Worm (Caenorhabditis elegans): ENCODE results near the gene lron-1.

DNA sequence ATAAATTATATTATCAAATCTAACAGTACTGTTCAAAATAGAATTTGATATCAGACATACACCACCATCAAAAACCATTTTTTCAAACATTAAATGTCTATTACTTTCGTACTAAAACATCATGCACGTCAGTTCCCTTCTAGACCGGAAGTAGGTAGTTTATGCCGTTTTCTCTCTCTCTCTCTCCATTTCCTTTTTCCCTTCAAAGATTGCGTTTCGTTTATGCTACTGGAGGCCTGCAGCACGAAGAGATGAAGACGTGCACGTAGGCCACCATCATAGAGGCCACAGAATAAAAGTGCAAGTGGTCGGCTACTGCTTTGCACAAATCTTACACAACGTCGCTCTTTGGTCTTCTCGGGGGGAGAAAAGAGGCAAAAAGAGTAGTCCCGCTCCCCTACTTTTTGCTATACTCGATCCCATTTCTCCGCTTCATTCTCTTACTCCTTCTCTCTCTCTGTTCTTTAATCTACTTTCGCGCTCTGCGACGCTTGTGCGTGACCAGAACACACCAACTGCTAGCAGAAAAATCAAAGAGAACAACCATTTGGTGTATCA, 11.0 kb upstream of the lron-1 start:
- TF ChIP-seq elt-2 (tag; optimal IDR thresholded peaks at IDR 0.05) (no peak), ama-1 (optimal IDR thresholded peaks at IDR 0.05) (no peak), ceh-2 (tag; optimal IDR thresholded peaks at IDR 0.05) (no peak), hlh-6 (tag; optimal IDR thresholded peaks at IDR 0.05) (peak; percentile 4), elt-4 (tag; optimal IDR thresholded peaks at IDR 0.05) (no peak), unc-42 (tag; optimal IDR thresholded peaks at IDR 0.05) (peak; percentile 81), pqm-1 (tag; optimal IDR thresholded peaks at IDR 0.05) (no peak), sdc-2 (tag; optimal IDR thresholded peaks at IDR 0.05) (no peak), ztf-16 (tag; optimal IDR thresholded peaks at IDR 0.05) (no peak), Y22D7AL.16 (tag; optimal IDR thresholded peaks at IDR 0.05) (no peak)

All from whole organism, late embryonic.